Fruit fly (Drosophila melanogaster) whole organism, embryonic: Measurements from ENCODE around the gene CG2854.

Experiments
- ATbp ChIP-seq: fragments of 200-800 bp; sonication (Bioruptor generic); optimal IDR thresholded peaks from 2 replicates; lab custom pipeline; 2017; ENCODE audit warnings: missing biosample characterization, mild to moderate bottlenecking, missing genetic modification characterization, missing genetic modification reagents
- Bdp1 ChIP-seq: fragments of 200-800 bp; sonication (Bioruptor generic); optimal IDR thresholded peaks from 3 replicates; lab custom pipeline; 2016; ENCODE audit warnings: missing biosample characterization, missing genetic modification characterization
- CG10654 ChIP-seq: fragments of 200-800 bp; sonication (Bioruptor generic); optimal IDR thresholded peaks from 2 replicates; lab custom pipeline; 2016; ENCODE audit warnings: missing biosample characterization, missing genetic modification characterization
- CG11695 ChIP-seq: fragments of 200-800 bp; sonication (Bioruptor generic); IDR thresholded peaks from 3 replicates; pipeline ENCODE4 v1.3.6; 2022; ENCODE audit warnings: missing biosample characterization, missing genetic modification characterization
- CG11696 ChIP-seq: fragments of 200-800 bp; sonication (Bioruptor generic); IDR thresholded peaks from 2 replicates; pipeline ENCODE4 v1.3.6; 2022; ENCODE audit warnings: missing biosample characterization, missing genetic modification characterization
- CG12942 ChIP-seq: fragments of 200-800 bp; sonication (Bioruptor generic); optimal IDR thresholded peaks from 3 replicates; lab custom pipeline; 2016; ENCODE audit warnings: missing biosample characterization, missing genetic modification characterization
- CG15011 ChIP-seq: fragments of 200-800 bp; sonication (Bioruptor generic); optimal IDR thresholded peaks from 3 replicates; lab custom pipeline; 2018; ENCODE audit warnings: missing biosample characterization, mild to moderate bottlenecking, missing genetic modification characterization
- CG17385 ChIP-seq: fragments of 200-800 bp; sonication (Bioruptor generic); optimal IDR thresholded peaks from 3 replicates; lab custom pipeline; 2018; ENCODE audit warnings: missing biosample characterization, mild to moderate bottlenecking, missing genetic modification characterization
- CG18764 ChIP-seq: fragments of 200-800 bp; sonication (Bioruptor generic); optimal IDR thresholded peaks from 3 replicates; lab custom pipeline; 2016; ENCODE audit warnings: missing biosample characterization, missing genetic modification characterization
- CG2889 ChIP-seq: fragments of 200-800 bp; sonication (Bioruptor generic); IDR thresholded peaks from 3 replicates; pipeline ENCODE4 v1.3.6; 2022; ENCODE audit warnings: missing biosample characterization, missing genetic modification characterization
- CG4328 ChIP-seq: fragments of 200-800 bp; sonication (Bioruptor generic); optimal IDR thresholded peaks from 3 replicates; lab custom pipeline; 2017; ENCODE audit warnings: missing biosample characterization, missing genetic modification reagents, missing genetic modification characterization
- CG8290 ChIP-seq, 3 experiments: fragments of 200-800 bp; sonication (Bioruptor generic); optimal IDR thresholded peaks; 2 replicates each; lab custom pipeline; 2016 to 2019; ENCODE audit warnings: missing biosample characterization in 3 of 3, missing genetic modification characterization in 3 of 3, mild to moderate bottlenecking in 2 of 3, moderate library complexity in 1 of 3
- CG8765 ChIP-seq: fragments of 200-800 bp; sonication (Bioruptor generic); IDR thresholded peaks from 2 replicates; pipeline ENCODE4 v1.3.6; 2022; ENCODE audit warnings: missing biosample characterization, missing genetic modification characterization
- CG9817 ChIP-seq: fragments of 200-800 bp; sonication (Bioruptor generic); optimal IDR thresholded peaks from 2 replicates; lab custom pipeline; 2018; ENCODE audit warnings: missing biosample characterization, mild to moderate bottlenecking, missing genetic modification characterization, moderate library complexity
- D19B ChIP-seq: fragments of 200-800 bp; sonication (Bioruptor generic); optimal IDR thresholded peaks from 2 replicates; lab custom pipeline; 2017; ENCODE audit warnings: missing biosample characterization, mild to moderate bottlenecking, missing genetic modification characterization
- Dfd ChIP-seq, 2 experiments: fragments of >200 bp; optimal IDR thresholded peaks; 2 replicates each; lab custom pipeline; 2017; ENCODE audit warnings: missing biosample characterization in 2 of 2, missing genetic modification characterization in 2 of 2
- Dip3 ChIP-seq: fragments of 200-800 bp; sonication (Bioruptor generic); optimal IDR thresholded peaks from 3 replicates; lab custom pipeline; 2016; ENCODE audit warnings: missing biosample characterization, missing genetic modification characterization
- Doc3 ChIP-seq: fragments of 200-800 bp; sonication (Bioruptor generic); IDR thresholded peaks from 3 replicates; pipeline ENCODE4 v1.3.6; 2022; ENCODE audit warnings: missing biosample characterization, missing genetic modification characterization; ENCODE audit not compliant: partially characterized antibody
- Ets65A ChIP-seq: fragments of 200-800 bp; sonication (Bioruptor generic); peaks from one replicate; lab custom pipeline; 2016; ENCODE audit warnings: missing biosample characterization, missing genetic modification characterization
- Fer2 ChIP-seq: fragments of 200-800 bp; sonication (Bioruptor generic); optimal IDR thresholded peaks from 2 replicates; lab custom pipeline; 2018; ENCODE audit warnings: missing biosample characterization, mild to moderate bottlenecking, missing genetic modification characterization, moderate library complexity
- Lhr ChIP-seq: fragments of 200-800 bp; sonication (Bioruptor generic); optimal IDR thresholded peaks from 3 replicates; lab custom pipeline; 2017; ENCODE audit warnings: mild to moderate bottlenecking, missing biosample characterization, missing genetic modification reagents, missing genetic modification characterization
- MESR4 ChIP-seq: fragments of 200-800 bp; sonication (Bioruptor generic); optimal IDR thresholded peaks from 2 replicates; lab custom pipeline; 2018; ENCODE audit warnings: missing biosample characterization, mild to moderate bottlenecking, missing genetic modification characterization, moderate library complexity
- Med ChIP-seq: fragments of 200-800 bp; sonication (Bioruptor generic); peaks from one replicate; lab custom pipeline; 2016; ENCODE audit warnings: missing biosample characterization, missing genetic modification characterization, mild to moderate bottlenecking, inconsistent platforms, moderate library complexity
- Mes4 ChIP-seq: fragments of 200-800 bp; sonication (Bioruptor generic); optimal IDR thresholded peaks from 2 replicates; lab custom pipeline; 2016; ENCODE audit warnings: missing biosample characterization, missing genetic modification characterization
- Mrtf ChIP-seq: fragments of 200-800 bp; sonication (Bioruptor generic); IDR thresholded peaks from 3 replicates; pipeline ENCODE4 v1.3.6; 2022; ENCODE audit warnings: missing biosample characterization, missing genetic modification characterization
- Side ChIP-seq: fragments of 200-800 bp; sonication (Bioruptor generic); optimal IDR thresholded peaks from 2 replicates; lab custom pipeline; 2016; ENCODE audit warnings: missing biosample characterization, missing genetic modification characterization
- ac ChIP-seq: fragments of 200-800 bp; sonication (Bioruptor generic); optimal IDR thresholded peaks from 3 replicates; lab custom pipeline; 2017; ENCODE audit warnings: missing biosample characterization, mild to moderate bottlenecking, missing genetic modification characterization
- bigmax ChIP-seq: fragments of 200-800 bp; sonication (Bioruptor generic); optimal IDR thresholded peaks from 2 replicates; lab custom pipeline; 2018; ENCODE audit warnings: missing biosample characterization, mild to moderate bottlenecking, missing genetic modification characterization
- cg ChIP-seq: fragments of 200-800 bp; sonication (Bioruptor generic); optimal IDR thresholded peaks from 3 replicates; lab custom pipeline; 2019; ENCODE audit warnings: missing biosample characterization, mild to moderate bottlenecking, missing genetic modification characterization, moderate library complexity
- ci ChIP-seq: fragments of 200-800 bp; sonication (Bioruptor generic); IDR thresholded peaks from 3 replicates; pipeline ENCODE4 v1.3.6; 2022; ENCODE audit warnings: missing biosample characterization, missing genetic modification characterization
- crol ChIP-seq: fragments of 200-800 bp; sonication (Bioruptor generic); IDR thresholded peaks from 2 replicates; pipeline ENCODE4 v1.3.6; 2022; ENCODE audit warnings: missing biosample characterization, missing genetic modification characterization
- dm ChIP-seq: fragments of 200-800 bp; sonication (Bioruptor generic); optimal IDR thresholded peaks from 3 replicates; lab custom pipeline; 2016; ENCODE audit warnings: missing biosample characterization, missing genetic modification characterization
- dmrt99B ChIP-seq: fragments of 200-800 bp; sonication (Bioruptor generic); optimal IDR thresholded peaks from 2 replicates; lab custom pipeline; 2018; ENCODE audit warnings: missing biosample characterization, mild to moderate bottlenecking, missing genetic modification characterization, moderate library complexity
- dysf ChIP-seq: fragments of 200-800 bp; sonication (Bioruptor generic); IDR thresholded peaks from 3 replicates; pipeline ENCODE4 v1.3.6; 2022; ENCODE audit warnings: missing biosample characterization, missing genetic modification characterization
- ewg ChIP-seq: fragments of 200-800 bp; sonication (Bioruptor generic); optimal IDR thresholded peaks from 3 replicates; lab custom pipeline; 2017; ENCODE audit warnings: mild to moderate bottlenecking, missing biosample characterization, missing genetic modification reagents, missing genetic modification characterization
- gce ChIP-seq: fragments of 200-800 bp; sonication (Bioruptor generic); IDR thresholded peaks from 3 replicates; pipeline ENCODE4 v1.3.6; 2022; ENCODE audit warnings: missing biosample characterization, missing genetic modification characterization
- gcm2 ChIP-seq: fragments of 200-800 bp; sonication (Bioruptor generic); optimal IDR thresholded peaks from 2 replicates; lab custom pipeline; 2016; ENCODE audit warnings: missing biosample characterization, missing genetic modification characterization
- lilli ChIP-seq: fragments of 200-800 bp; sonication (Bioruptor generic); optimal IDR thresholded peaks from 3 replicates; lab custom pipeline; 2016; ENCODE audit warnings: missing biosample characterization, missing genetic modification characterization
- lov ChIP-seq, 2 experiments: fragments of 200-800 bp in 1 of 2; fragments of >200 bp in 1 of 2; sonication (Bioruptor generic) in 1 of 2; IDR thresholded peaks in 1 of 2; optimal IDR thresholded peaks in 1 of 2; 2 replicates in 1 of 2; 3 replicates in 1 of 2; pipeline versions ENCODE4 v1.3.6 to Lab custom; 2017 to 2022; ENCODE audit warnings: missing biosample characterization in 1 of 2, missing genetic modification characterization in 1 of 2
- mam ChIP-seq: fragments of 200-800 bp; sonication (Bioruptor generic); optimal IDR thresholded peaks from 3 replicates; lab custom pipeline; 2016; ENCODE audit warnings: missing biosample characterization, missing genetic modification characterization
- nom ChIP-seq: fragments of 200-800 bp; sonication (Bioruptor generic); optimal IDR thresholded peaks from 2 replicates; lab custom pipeline; 2017; ENCODE audit warnings: missing biosample characterization, missing genetic modification characterization, mild to moderate bottlenecking, moderate library complexity, missing genetic modification reagents
- oc ChIP-seq: fragments of 200-800 bp; sonication (Bioruptor generic); optimal IDR thresholded peaks from 2 replicates; lab custom pipeline; 2018; ENCODE audit warnings: missing biosample characterization, mild to moderate bottlenecking, missing genetic modification characterization, moderate library complexity
- ro ChIP-seq: fragments of 200-800 bp; sonication (Bioruptor generic); IDR thresholded peaks from 2 replicates; pipeline ENCODE4 v1.3.6; 2022; ENCODE audit warnings: missing biosample characterization, missing genetic modification characterization
- slp2 ChIP-seq: fragments of 200-800 bp; sonication (Bioruptor generic); optimal IDR thresholded peaks from 2 replicates; lab custom pipeline; 2016; ENCODE audit warnings: missing biosample characterization, missing genetic modification characterization
- so ChIP-seq: fragments of 200-800 bp; sonication (Bioruptor generic); IDR thresholded peaks from 3 replicates; pipeline ENCODE4 v1.3.6; 2022; ENCODE audit warnings: missing biosample characterization, missing genetic modification characterization
- sr ChIP-seq: fragments of 200-800 bp; sonication (Bioruptor generic); IDR thresholded peaks from 3 replicates; pipeline ENCODE4 v1.3.6; 2022; ENCODE audit warnings: missing biosample characterization, missing genetic modification characterization
- z ChIP-seq: fragments of 200-800 bp; sonication (Bioruptor generic); IDR thresholded peaks from 3 replicates; pipeline ENCODE4 v1.3.6; 2022; ENCODE audit warnings: missing biosample characterization, missing genetic modification characterization

The CG2854 gene

DNA sequence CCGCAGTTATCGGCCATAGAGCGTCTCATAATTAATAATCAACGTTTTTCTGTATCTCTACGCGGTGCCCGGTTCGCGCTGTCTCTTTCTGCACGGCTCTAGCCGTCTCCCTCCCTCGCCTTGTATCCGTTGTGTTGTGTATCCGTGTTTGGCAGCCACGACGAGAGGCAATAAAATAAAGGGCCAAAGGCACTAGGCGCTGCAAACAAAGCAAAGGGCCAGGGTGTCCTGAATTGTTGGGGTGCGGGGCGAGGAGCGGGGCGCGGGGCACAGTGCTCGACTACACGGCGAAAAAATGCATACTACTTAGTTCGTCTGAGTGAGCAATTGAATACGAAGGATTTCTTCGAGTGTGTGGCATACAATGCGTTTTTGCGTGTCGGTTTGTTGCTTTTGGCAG is 19.4 kb upstream of the CG2854 start (continued):
- no peak for TF ChIP-seq ATbp (GFP tag; lab: Kevin White, UChicago)
- peak; percentile 3 for TF ChIP-seq nom (GFP tag; lab: Kevin White, UChicago)
- no peak for TF ChIP-seq CG10654 (GFP tag; lab: Kevin White, UChicago)
- TF ChIP-seq z (GFP tag; lab: Robert Waterston, UW): 0 out of 3 replicates have a peak, but pooled peaks have one; percentile 16
- no peak for TF ChIP-seq CG4328
- TF ChIP-seq Doc3 (GFP tag; lab: Robert Waterston, UW): no peak
- no peak for TF ChIP-seq Dip3 (GFP tag; lab: Kevin White, UChicago)
- TF ChIP-seq dmrt99B: no peak

DNA sequence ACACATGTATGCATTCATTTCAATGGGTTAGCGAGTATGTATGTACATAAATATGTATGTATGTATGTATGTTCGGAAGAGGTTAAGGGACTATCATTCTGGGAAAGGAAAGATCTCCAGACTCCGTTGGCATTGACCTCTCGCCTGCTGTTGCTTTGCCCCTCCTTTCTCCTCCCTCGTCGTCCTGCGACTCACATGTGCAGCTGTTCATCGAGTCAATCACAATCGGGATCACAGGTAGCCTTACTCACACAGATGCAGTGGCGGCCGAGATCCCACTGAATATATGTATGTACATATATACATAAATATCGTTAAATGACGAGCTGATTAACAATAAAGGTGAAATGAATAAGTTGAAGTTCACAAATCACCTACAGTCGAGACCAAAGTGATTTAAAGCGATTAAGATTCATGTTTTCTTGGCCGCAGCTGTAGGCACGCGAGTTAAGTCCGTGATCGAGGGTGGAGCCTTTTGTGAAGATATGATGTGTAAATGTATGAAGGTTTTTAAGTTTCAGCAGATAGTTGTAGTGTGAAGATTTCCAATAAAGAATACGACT is 18.4 kb upstream of the CG2854 start:
- TF ChIP-seq CG8290 (GFP tag; optimal IDR thresholded peaks at IDR 0.05; lab: Kevin White, UChicago) (no peak), CG8290 (tag; optimal IDR thresholded peaks at IDR 0.05; lab: Kevin White, UChicago) (peak in 1 of 2 experiments; percentile 22), Dfd (GFP tag; optimal IDR thresholded peaks at IDR 0.05; lab: Kevin White, UChicago) (no peak), so (GFP tag; lab: Robert Waterston, UW) (no peak), Med (GFP tag; lab: Kevin White, UChicago) (peak; percentile 18), lilli (GFP tag; lab: Kevin White, UChicago) (no peak), dm (GFP tag; lab: Kevin White, UChicago) (no peak), ci (GFP tag; lab: Robert Waterston, UW) (peak; percentile 15; the same call in 1 of the 3 replicates), CG18764 (GFP tag; lab: Kevin White, UChicago) (no peak), ac (GFP tag; lab: Kevin White, UChicago) (peak; percentile 61), CG9817 (no peak), MESR4 (GFP tag; lab: Kevin White, UChicago) (no peak), CG11696 (GFP tag; lab: Robert Waterston, UW) (peak; percentile 72; the same call in 1 of the 2 replicates), cg (GFP tag; lab: Kevin White, UChicago) (peak; percentile 32), gce (GFP tag; lab: Robert Waterston, UW) (no peak), crol (peak; percentile 77)

DNA sequence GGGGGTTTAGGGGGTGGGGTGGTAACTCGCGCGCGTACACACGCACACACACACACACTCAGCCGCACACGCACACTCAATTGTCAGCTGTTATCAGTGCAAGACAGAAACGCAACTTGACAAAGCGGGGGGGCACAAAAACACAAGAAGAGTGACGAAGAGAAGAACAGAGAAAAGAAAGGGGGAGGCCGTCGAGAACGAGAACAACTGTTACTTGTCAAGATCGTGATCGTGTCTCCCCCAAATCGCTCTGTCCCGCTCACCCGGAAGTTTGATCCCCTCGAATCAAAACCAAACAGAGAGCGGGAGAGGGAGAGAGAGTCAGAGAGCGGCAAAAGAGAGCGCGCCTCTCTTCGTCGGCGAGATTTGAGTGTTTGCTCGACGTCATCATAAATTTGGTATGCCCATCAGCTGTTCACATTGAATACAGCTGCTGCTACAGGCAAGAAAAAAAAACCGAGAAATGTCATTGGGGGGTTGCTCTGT is 9.5 kb upstream of the CG2854 start:
- no peak; the same call in 2 of the 3 replicates for TF ChIP-seq dysf (GFP tag; lab: Robert Waterston, UW)
- TF ChIP-seq sr (GFP tag; lab: Robert Waterston, UW): no peak
- no peak for TF ChIP-seq CG2889 (GFP tag; lab: Robert Waterston, UW)
- TF ChIP-seq ewg (GFP tag; lab: Kevin White, UChicago): no peak
- TF ChIP-seq CG17385 (GFP tag; lab: Kevin White, UChicago): peak; percentile 73
- no peak for TF ChIP-seq D19B (GFP tag; lab: Kevin White, UChicago)
- no peak for TF ChIP-seq gcm2 (GFP tag; lab: Kevin White, UChicago)
- TF ChIP-seq CG12942 (GFP tag; lab: Kevin White, UChicago): no peak
- TF ChIP-seq Lhr (GFP tag; lab: Kevin White, UChicago): no peak
- TF ChIP-seq oc (tag; lab: Kevin White, UChicago): no peak
- no peak for TF ChIP-seq bigmax (GFP tag; lab: Kevin White, UChicago)
- no peak for TF ChIP-seq Fer2 (tag; lab: Kevin White, UChicago)
- TF ChIP-seq mam (GFP tag; lab: Kevin White, UChicago): no peak
- no peak for TF ChIP-seq CG15011 (GFP tag; lab: Kevin White, UChicago)
- TF ChIP-seq Mrtf: no peak
- TF ChIP-seq slp2 (GFP tag; lab: Kevin White, UChicago): no peak
- peak; percentile 36; the same call in 1 of the 3 replicates for TF ChIP-seq CG11695 (GFP tag; lab: Robert Waterston, UW)
- TF ChIP-seq Side (GFP tag; lab: Kevin White, UChicago): no peak
- TF ChIP-seq Bdp1 (GFP tag; lab: Kevin White, UChicago): no peak
- no peak for TF ChIP-seq lov (optimal IDR thresholded peaks at IDR 0.05; lab: Kevin White, UChicago)
- no peak for TF ChIP-seq lov (GFP tag; IDR thresholded peaks at IDR 0.05; lab: Robert Waterston, UW)
- TF ChIP-seq ac (GFP tag; lab: Kevin White, UChicago): no peak
- no peak for TF ChIP-seq Ets65A (GFP tag; lab: Kevin White, UChicago)
- no peak for TF ChIP-seq ro
- no peak for TF ChIP-seq Mes4
- TF ChIP-seq CG8765: no peak
